Fruit fly (Drosophila melanogaster) whole organism, prepupa: ENCODE measurements around the gene sta.

ENCODE experiments used
- Blimp-1 ChIP-seq: fragments of 200-800 bp; sonication (Bioruptor generic); optimal IDR thresholded peaks from 3 replicates; lab custom pipeline; 2017; ENCODE audit warnings: missing biosample characterization, missing genetic modification characterization, mild to moderate bottlenecking, moderate library complexity, missing genetic modification reagents
- CG10631 ChIP-seq: fragments of 200-800 bp; sonication (Bioruptor generic); optimal IDR thresholded peaks from 2 replicates; lab custom pipeline; 2016; ENCODE audit warnings: missing biosample characterization, missing genetic modification characterization
- CG11294 ChIP-seq: fragments of 200-800 bp; sonication (Bioruptor generic); IDR thresholded peaks from 2 replicates; pipeline ENCODE4 v1.3.6; 2022; ENCODE audit warnings: missing biosample characterization, missing genetic modification characterization
- CG11762 ChIP-seq: fragments of 200-800 bp; sonication (Bioruptor generic); optimal IDR thresholded peaks from 3 replicates; lab custom pipeline; 2016; ENCODE audit warnings: missing biosample characterization, missing genetic modification characterization; ENCODE audit not compliant: insufficient read depth
- CG31627 ChIP-seq: fragments of 200-800 bp; sonication (Bioruptor generic); optimal IDR thresholded peaks from 3 replicates; lab custom pipeline; 2016; ENCODE audit warnings: missing biosample characterization, missing genetic modification characterization
- CG3919 ChIP-seq: fragments of 200-800 bp; sonication (Bioruptor generic); optimal IDR thresholded peaks from 3 replicates; lab custom pipeline; 2016; ENCODE audit warnings: missing biosample characterization, missing genetic modification characterization
- CG6276 ChIP-seq: fragments of 200-800 bp; sonication (Bioruptor generic); optimal IDR thresholded peaks from 2 replicates; lab custom pipeline; 2017; ENCODE audit warnings: missing biosample characterization, mild to moderate bottlenecking, missing genetic modification characterization
- CG9139 ChIP-seq: fragments of 200-800 bp; sonication (Bioruptor generic); optimal IDR thresholded peaks from 3 replicates; lab custom pipeline; 2017; ENCODE audit warnings: missing biosample characterization, mild to moderate bottlenecking, missing genetic modification characterization
- Eip75B ChIP-seq: fragments of 200-800 bp; sonication (Bioruptor generic); optimal IDR thresholded peaks from 3 replicates; lab custom pipeline; 2016; ENCODE audit warnings: missing biosample characterization, missing genetic modification characterization
- Eip93F ChIP-seq: fragments of 200-800 bp; sonication (Bioruptor generic); optimal IDR thresholded peaks from 2 replicates; lab custom pipeline; 2016; ENCODE audit warnings: missing biosample characterization, mild to moderate bottlenecking, missing genetic modification characterization
- Ets96B ChIP-seq: fragments of 200-800 bp; optimal IDR thresholded peaks from 2 replicates; lab custom pipeline; 2019; ENCODE audit warnings: missing biosample characterization, mild to moderate bottlenecking, missing genetic modification characterization, moderate library complexity
- Hr38 ChIP-seq: sonication (Bioruptor generic); optimal IDR thresholded peaks from 2 replicates; lab custom pipeline; 2016; ENCODE audit warnings: missing biosample characterization, missing genetic modification characterization
- Met ChIP-seq: fragments of 200-800 bp; sonication (Bioruptor generic); optimal IDR thresholded peaks from 3 replicates; lab custom pipeline; 2016; ENCODE audit warnings: missing biosample characterization, missing genetic modification characterization
- OdsH ChIP-seq: fragments of 200-800 bp; sonication (Bioruptor generic); optimal IDR thresholded peaks from 3 replicates; lab custom pipeline; 2016; ENCODE audit warnings: missing biosample characterization, missing genetic modification characterization
- dsx ChIP-seq: fragments of 200-800 bp; optimal IDR thresholded peaks from 3 replicates; lab custom pipeline; 2019; ENCODE audit warnings: missing biosample characterization, mild to moderate bottlenecking, missing genetic modification characterization, moderate library complexity; ENCODE audit not compliant: poor library complexity, severe bottlenecking
- lz ChIP-seq: fragments of 200-800 bp; sonication (Bioruptor generic); optimal IDR thresholded peaks from 3 replicates; lab custom pipeline; 2016; ENCODE audit warnings: missing biosample characterization, missing genetic modification characterization
- net ChIP-seq: fragments of 200-800 bp; sonication (Bioruptor generic); optimal IDR thresholded peaks from 3 replicates; lab custom pipeline; 2016; ENCODE audit warnings: missing biosample characterization, missing genetic modification characterization
- pdm3 ChIP-seq: fragments of 200-800 bp; sonication (Bioruptor generic); optimal IDR thresholded peaks from 3 replicates; lab custom pipeline; 2016; ENCODE audit warnings: missing biosample characterization, missing genetic modification characterization
- ss ChIP-seq, 2 experiments: fragments of 200-800 bp; sonication (Bioruptor generic); optimal IDR thresholded peaks; 2 replicates in 1 of 2; 3 replicates in 1 of 2; lab custom pipeline; 2017 to 2018; ENCODE audit warnings: mild to moderate bottlenecking in 2 of 2, missing biosample characterization in 2 of 2, missing genetic modification characterization in 2 of 2, moderate library complexity in 1 of 2
- svp ChIP-seq: fragments of 200-800 bp; sonication (Bioruptor generic); peaks from one replicate; lab custom pipeline; 2016; ENCODE audit warnings: missing biosample characterization, missing genetic modification characterization

sta gene

dm6 chrX:1452130-1452529 is 31.1 kb downstream of the sta start, which contains the start of gene Gr2a:
Gene Gr2a (plus strand): TSS chrX:1452430.
- TF ChIP-seq dsx (GFP tag; lab: Kevin White, UChicago) (no peak), OdsH (GFP tag; lab: Kevin White, UChicago) (no peak), CG11762 (no peak), Met (GFP tag; lab: Kevin White, UChicago) (no peak), CG6276 (GFP tag; lab: Kevin White, UChicago) (no peak), CG31627 (GFP tag; lab: Kevin White, UChicago) (no peak), svp (GFP tag; lab: Kevin White, UChicago) (no peak), net (no peak), lz (GFP tag; lab: Kevin White, UChicago) (no peak), ss (GFP tag; optimal IDR thresholded peaks at IDR 0.05; lab: Kevin White, UChicago) (no peak), Eip93F (GFP tag; lab: Kevin White, UChicago) (no peak), pdm3 (no peak), Eip75B (no peak), Ets96B (no peak), CG9139 (GFP tag; lab: Kevin White, UChicago) (no peak), Blimp-1 (GFP tag; lab: Kevin White, UChicago) (no peak), CG10631 (GFP tag; lab: Kevin White, UChicago) (no peak), CG11294 (GFP tag; lab: Robert Waterston, UW) (no peak), Hr38 (GFP tag; lab: Kevin White, UChicago) (no peak), CG3919 (no peak)
